Worm (Caenorhabditis elegans): ENCODE data around the gene F46G11.4.

DNA sequence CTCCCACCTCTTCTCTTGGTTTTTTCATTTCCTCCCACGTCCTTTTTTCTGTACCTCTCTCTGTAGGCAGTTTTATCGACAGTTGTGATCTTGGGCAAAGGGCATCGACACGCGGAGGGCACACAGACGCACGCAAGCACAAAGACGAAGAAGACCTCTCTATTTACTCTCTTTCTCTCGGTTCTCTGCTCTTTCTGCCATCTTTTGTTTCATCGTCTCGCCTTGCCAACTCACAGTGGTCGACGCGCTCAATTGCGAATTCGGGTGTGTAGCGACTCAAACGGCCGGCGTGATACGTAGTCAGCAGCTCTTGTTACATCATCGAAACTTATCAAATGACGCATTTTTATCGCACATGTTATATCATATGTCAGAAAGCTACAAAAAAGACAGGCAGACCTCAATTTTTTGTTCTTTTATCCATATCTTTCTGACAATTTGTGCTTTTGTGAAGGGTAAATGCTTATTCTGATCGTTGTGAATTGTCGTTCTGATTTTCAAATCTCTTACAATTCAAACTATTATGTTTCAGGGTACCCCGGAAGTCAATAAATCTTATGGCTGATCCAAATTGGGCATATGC lies 42.6 kb upstream of the F46G11.4 start, which contains the start of gene puf-9:
- TF ChIP-seq ztf-23 (GFP tag; IDR thresholded peaks at IDR 0.05) = peak; percentile 86
- no peak for TF ChIP-seq ref-1 (GFP tag; conservative IDR thresholded peaks at IDR 0.05)
- TF ChIP-seq cog-1 (tag; optimal IDR thresholded peaks at IDR 0.05) = peak; percentile 95
- TF ChIP-seq klf-2 (GFP tag; conservative IDR thresholded peaks at IDR 0.05) = no peak
- TF ChIP-seq ztf-29 (GFP tag; IDR thresholded peaks at IDR 0.05) = no peak
- peak; percentile 78 for TF ChIP-seq flt-1 (GFP tag; IDR thresholded peaks at IDR 0.05)
- 0 out of 2 replicates have a peak, but pooled peaks have one; percentile 30 for TF ChIP-seq T22C8.4 (GFP tag; IDR thresholded peaks at IDR 0.05)
- TF ChIP-seq med-1 (GFP tag; optimal IDR thresholded peaks at IDR 0.05; ENCODE audit: insufficient read depth) = no peak
